Worm (Caenorhabditis elegans) whole organism, L4 larva: Measurements from ENCODE around the gene rab-21.

ENCODE experiments used
- F10B5.3 ChIP-seq: sonication (generic microtip); optimal IDR thresholded peaks from 2 replicates; lab custom pipeline; 2016; ENCODE audit warnings: mild to moderate bottlenecking, missing genetic modification characterization, missing compliant biosample characterization
- R02D3.7 ChIP-seq: fragments of 150-350 bp; sonication (generic microtip); optimal IDR thresholded peaks from 3 replicates; lab custom pipeline; 2014; ENCODE audit warnings: missing biosample characterization, missing genetic modification characterization
- Y105C5A.15 ChIP-seq: fragments of 200-800 bp; sonication (Bioruptor generic); IDR thresholded peaks from 2 replicates; pipeline ENCODE4 v1.3.6; 2022; ENCODE audit warnings: missing genetic modification characterization, missing compliant biosample characterization
- ZK337.2 ChIP-seq: fragments of 200-800 bp; sonication (Bioruptor generic); IDR thresholded peaks from 2 replicates; pipeline ENCODE4 v1.3.6; 2022; ENCODE audit warnings: missing genetic modification reagents, missing genetic modification characterization, missing compliant biosample characterization
- aha-1 ChIP-seq: fragments of 150-350 bp; peaks from one replicate; lab custom pipeline; 2014; ENCODE audit warnings: missing biosample characterization, missing genetic modification characterization
- ceh-20 ChIP-seq: fragments of 200-800 bp; sonication (Bioruptor generic); IDR thresholded peaks from 2 replicates; pipeline ENCODE4 v1.3.6; 2022; ENCODE audit warnings: missing genetic modification reagents, missing genetic modification characterization, missing compliant biosample characterization
- ceh-28 ChIP-seq: fragments of 150-350 bp; optimal IDR thresholded peaks from 2 replicates; lab custom pipeline; 2014; ENCODE audit warnings: missing biosample characterization, missing genetic modification reagents, missing genetic modification characterization
- ceh-82 ChIP-seq: sonication (generic microtip); optimal IDR thresholded peaks from 2 replicates; lab custom pipeline; 2017; ENCODE audit warnings: missing biosample characterization, missing genetic modification characterization
- ces-1 ChIP-seq: fragments of 150-350 bp; sonication (generic microtip); optimal IDR thresholded peaks from 4 replicates; lab custom pipeline; 2014; ENCODE audit warnings: missing biosample characterization, missing genetic modification reagents, missing genetic modification characterization
- cey-2 ChIP-seq: sonication (generic microtip); optimal IDR thresholded peaks from 3 replicates; lab custom pipeline; 2017; ENCODE audit warnings: missing genetic modification characterization, mild to moderate bottlenecking, missing compliant biosample characterization, antibody characterized with exemption, borderline replicate concordance; ENCODE audit not compliant: insufficient read depth
- ctbp-1 ChIP-seq: fragments of 200-800 bp; sonication (Bioruptor generic); IDR thresholded peaks from 2 replicates; pipeline ENCODE4 v1.3.6; 2022; ENCODE audit warnings: missing genetic modification reagents, missing genetic modification characterization, missing compliant biosample characterization
- daf-16 ChIP-seq, 3 experiments: sonication (generic microtip); optimal IDR thresholded peaks; 2 replicates each; lab custom pipeline; 2016 to 2017; ENCODE audit warnings: missing genetic modification characterization in 3 of 3, missing genetic modification reagents in 3 of 3, mild to moderate bottlenecking in 2 of 3, missing compliant biosample characterization in 2 of 3, missing biosample characterization in 1 of 3, moderate library complexity in 1 of 3
- daf-8 ChIP-seq: fragments of 200-800 bp; sonication (Bioruptor generic); IDR thresholded peaks from 2 replicates; pipeline ENCODE4 v1.3.6; 2022; ENCODE audit warnings: missing genetic modification characterization, missing compliant biosample characterization
- dmd-9 ChIP-seq: fragments of 200-800 bp; sonication (Bioruptor generic); IDR thresholded peaks from 2 replicates; pipeline ENCODE4 v1.3.6; 2022; ENCODE audit warnings: missing genetic modification reagents, missing genetic modification characterization, missing compliant biosample characterization
- dpl-1 ChIP-seq: fragments of 150-350 bp; optimal IDR thresholded peaks from 2 replicates; lab custom pipeline; 2014; ENCODE audit warnings: missing biosample characterization, missing genetic modification reagents, missing genetic modification characterization
- dve-1 ChIP-seq: sonication (generic microtip); optimal IDR thresholded peaks from 2 replicates; lab custom pipeline; 2017; ENCODE audit warnings: antibody characterized with exemption, mild to moderate bottlenecking, missing genetic modification characterization, missing compliant biosample characterization; ENCODE audit not compliant: insufficient read depth
- egl-43 ChIP-seq: fragments of 200-800 bp; sonication (Bioruptor generic); IDR thresholded peaks from 2 replicates; pipeline ENCODE4 v1.3.6; 2022; ENCODE audit warnings: missing genetic modification reagents, missing genetic modification characterization, missing compliant biosample characterization
- fkh-10 ChIP-seq: fragments of 150-350 bp; optimal IDR thresholded peaks from 2 replicates; lab custom pipeline; 2014; ENCODE audit warnings: missing biosample characterization, missing genetic modification reagents, missing genetic modification characterization
- gei-8 ChIP-seq: fragments of 200-800 bp; sonication (Bioruptor generic); optimal IDR thresholded peaks from 2 replicates; lab custom pipeline; 2018; ENCODE audit warnings: mild to moderate bottlenecking, missing genetic modification characterization, missing compliant biosample characterization
- hif-1 ChIP-seq, 2 experiments: sonication (generic microtip); optimal IDR thresholded peaks; 2 replicates each; lab custom pipeline; 2016 to 2017; ENCODE audit warnings: missing compliant biosample characterization in 2 of 2, missing genetic modification characterization in 2 of 2, missing genetic modification reagents in 2 of 2, missing genotype in 2 of 2, mild to moderate bottlenecking in 1 of 2
- hlh-11 ChIP-seq: fragments of 200-800 bp; sonication (Bioruptor generic); optimal IDR thresholded peaks from 2 replicates; lab custom pipeline; 2018; ENCODE audit warnings: mild to moderate bottlenecking, missing genetic modification characterization, missing compliant biosample characterization
- hlh-30 ChIP-seq: sonication (generic microtip); optimal IDR thresholded peaks from 2 replicates; lab custom pipeline; 2017; ENCODE audit warnings: antibody characterized with exemption, mild to moderate bottlenecking, missing genetic modification characterization, missing compliant biosample characterization; ENCODE audit not compliant: insufficient read depth
- lin-38 ChIP-seq: fragments of 200-800 bp; sonication (Bioruptor generic); IDR thresholded peaks from 2 replicates; pipeline ENCODE4 v1.3.6; 2022; ENCODE audit warnings: missing genetic modification reagents, missing genetic modification characterization, missing compliant biosample characterization
- lir-3 ChIP-seq: sonication (generic microtip); optimal IDR thresholded peaks from 2 replicates; lab custom pipeline; 2016; ENCODE audit warnings: mild to moderate bottlenecking, missing genetic modification characterization, missing compliant biosample characterization
- lsy-2 ChIP-seq, 2 experiments: fragments of 150-350 bp in 1 of 2; sonication (generic microtip) in 1 of 2; optimal IDR thresholded peaks; 2 replicates each; lab custom pipeline; 2014 to 2017; ENCODE audit warnings: missing biosample characterization in 2 of 2, missing genetic modification characterization in 2 of 2
- madf-5 ChIP-seq, 2 experiments: fragments of 200-800 bp; sonication (Bioruptor generic); IDR thresholded peaks; 2 replicates each; pipeline ENCODE4 v1.3.6; 2022; ENCODE audit warnings: missing compliant biosample characterization in 2 of 2, missing genetic modification characterization in 2 of 2
- madf-9 ChIP-seq: fragments of 200-800 bp; sonication (Bioruptor generic); conservative IDR thresholded peaks from 2 replicates; pipeline ENCODE4 v1.3.6; 2022; ENCODE audit warnings: missing genetic modification reagents, missing genetic modification characterization, missing compliant biosample characterization
- mdl-1 ChIP-seq, 2 experiments: fragments of 150-350 bp in 1 of 2; sonication (generic microtip) in 1 of 2; optimal IDR thresholded peaks; 2 replicates each; lab custom pipeline; 2014 to 2017; ENCODE audit warnings: missing biosample characterization in 2 of 2, missing genetic modification characterization in 2 of 2
- mdt-29 ChIP-seq: fragments of 200-800 bp; sonication (Bioruptor generic); IDR thresholded peaks from 2 replicates; pipeline ENCODE4 v1.3.6; 2022; ENCODE audit warnings: missing genetic modification reagents, missing genetic modification characterization, missing compliant biosample characterization
- mep-1 ChIP-seq: fragments of 150-350 bp; sonication (generic microtip); optimal IDR thresholded peaks from 3 replicates; lab custom pipeline; 2014; ENCODE audit warnings: missing biosample characterization, missing genetic modification characterization
- mes-2 ChIP-seq: sonication (generic microtip); optimal IDR thresholded peaks from 2 replicates; lab custom pipeline; 2016; ENCODE audit warnings: missing genotype, mild to moderate bottlenecking, missing genetic modification characterization, missing compliant biosample characterization; ENCODE audit not compliant: poor library complexity, severe bottlenecking
- mxl-3 ChIP-seq: fragments of 200-800 bp; sonication (Bioruptor generic); optimal IDR thresholded peaks from 2 replicates; lab custom pipeline; 2018; ENCODE audit warnings: mild to moderate bottlenecking, missing genetic modification characterization, missing compliant biosample characterization
- nhr-11 ChIP-seq: fragments of 150-350 bp; optimal IDR thresholded peaks from 2 replicates; lab custom pipeline; 2014; ENCODE audit warnings: missing biosample characterization, missing genetic modification characterization
- nhr-111 ChIP-seq: fragments of 200-800 bp; sonication (Bioruptor generic); optimal IDR thresholded peaks from 2 replicates; lab custom pipeline; 2018; ENCODE audit warnings: mild to moderate bottlenecking, missing genetic modification characterization, missing compliant biosample characterization
- nhr-237 ChIP-seq: sonication (generic microtip); optimal IDR thresholded peaks from 2 replicates; lab custom pipeline; 2017; ENCODE audit warnings: missing biosample characterization, missing genetic modification characterization
- nhr-28 ChIP-seq: fragments of 150-350 bp; optimal IDR thresholded peaks from 2 replicates; lab custom pipeline; 2014; ENCODE audit warnings: missing biosample characterization, missing genetic modification characterization
- nhr-42 ChIP-seq: fragments of 200-800 bp; sonication (Bioruptor generic); IDR thresholded peaks from 2 replicates; pipeline ENCODE4 v1.3.6; 2022; ENCODE audit warnings: missing genetic modification characterization, missing compliant biosample characterization
- nhr-48 ChIP-seq: sonication (generic microtip); optimal IDR thresholded peaks from 2 replicates; lab custom pipeline; 2016; ENCODE audit warnings: mild to moderate bottlenecking, missing genetic modification characterization, missing compliant biosample characterization
- php-3 ChIP-seq: fragments of 200-800 bp; sonication (Bioruptor generic); IDR thresholded peaks from 2 replicates; pipeline ENCODE4 v1.3.6; 2022; ENCODE audit warnings: missing genetic modification reagents, missing genetic modification characterization, missing compliant biosample characterization
- rbr-2 ChIP-seq: sonication (generic microtip); optimal IDR thresholded peaks from 2 replicates; lab custom pipeline; 2016; ENCODE audit warnings: missing genotype, missing genetic modification characterization, missing compliant biosample characterization
- sdz-12 ChIP-seq: fragments of 200-800 bp; sonication (Bioruptor generic); optimal IDR thresholded peaks from 2 replicates; lab custom pipeline; 2018; ENCODE audit warnings: mild to moderate bottlenecking, missing genetic modification characterization, missing compliant biosample characterization
- snpc-1.2 ChIP-seq: fragments of 200-800 bp; sonication (Bioruptor generic); IDR thresholded peaks from 2 replicates; pipeline ENCODE4 v1.3.6; 2022; ENCODE audit warnings: missing genetic modification reagents, missing genetic modification characterization, missing compliant biosample characterization
- tag-97 ChIP-seq: fragments of 200-800 bp; sonication (Bioruptor generic); IDR thresholded peaks from 2 replicates; pipeline ENCODE4 v1.3.6; 2022; ENCODE audit warnings: missing genetic modification characterization, missing compliant biosample characterization
- tra-1 ChIP-seq: fragments of 200-800 bp; sonication (Bioruptor generic); IDR thresholded peaks from 2 replicates; pipeline ENCODE4 v1.3.6; 2022; ENCODE audit warnings: missing genetic modification reagents, missing genetic modification characterization, missing compliant biosample characterization
- unc-39 ChIP-seq: sonication (generic microtip); optimal IDR thresholded peaks from 2 replicates; lab custom pipeline; 2017; ENCODE audit warnings: missing biosample characterization, missing genetic modification characterization
- vab-7 ChIP-seq: fragments of 200-800 bp; sonication (Bioruptor generic); IDR thresholded peaks from 2 replicates; pipeline ENCODE4 v1.3.6; 2022; ENCODE audit warnings: missing genetic modification reagents, missing genetic modification characterization, missing compliant biosample characterization
- zag-1 ChIP-seq: fragments of 150-350 bp; optimal IDR thresholded peaks from 2 replicates; lab custom pipeline; 2014; ENCODE audit warnings: missing biosample characterization, missing genetic modification characterization
- zip-11 ChIP-seq: fragments of 200-800 bp; sonication (Bioruptor generic); IDR thresholded peaks from 2 replicates; pipeline ENCODE4 v1.3.6; 2022; ENCODE audit warnings: missing genetic modification characterization, missing compliant biosample characterization
- zip-2 ChIP-seq: fragments of 150-350 bp; optimal IDR thresholded peaks from 2 replicates; lab custom pipeline; 2014; ENCODE audit warnings: missing biosample characterization, missing genetic modification characterization
- ztf-11 ChIP-seq: fragments of 150-350 bp; optimal IDR thresholded peaks from 2 replicates; lab custom pipeline; 2014; ENCODE audit warnings: missing biosample characterization, missing genetic modification characterization
- ztf-7 ChIP-seq: fragments of 150-350 bp; optimal IDR thresholded peaks from 2 replicates; lab custom pipeline; 2014; ENCODE audit warnings: missing biosample characterization, missing genetic modification characterization

The rab-21 gene

ce11 chrII:8741277-8741676 lies 26.5 kb upstream of the rab-21 start:
- peak; percentile 55 for TF ChIP-seq nhr-48 (tag; lab: Kevin White, UChicago)
- no peak for TF ChIP-seq ces-1 (GFP tag; lab: Kevin White, UChicago)
- no peak for TF ChIP-seq fkh-10 (GFP tag; lab: Kevin White, UChicago)
- no peak for TF ChIP-seq nhr-42 (GFP tag; lab: Robert Waterston, UW)
- TF ChIP-seq vab-7, result no peak
- peak in 1 of 2 experiments; percentile 58 for TF ChIP-seq hif-1 (tag; optimal IDR thresholded peaks at IDR 0.05; lab: Kevin White, UChicago)
- TF ChIP-seq zag-1 (tag; lab: Kevin White, UChicago), result no peak
- no peak for TF ChIP-seq ceh-82 (tag; lab: Kevin White, UChicago)
- 0 out of 2 replicates have a peak, but pooled peaks have one; percentile 5 for TF ChIP-seq php-3 (GFP tag; lab: Robert Waterston, UW)
- no peak for TF ChIP-seq tag-97 (GFP tag; lab: Robert Waterston, UW)
- TF ChIP-seq ceh-28 (tag; lab: Kevin White, UChicago), result no peak
- TF ChIP-seq mes-2 (tag; lab: Kevin White, UChicago), result no peak
- no peak for TF ChIP-seq mep-1 (tag; lab: Kevin White, UChicago)
- no peak for TF ChIP-seq snpc-1.2 (GFP tag; lab: Robert Waterston, UW)
- TF ChIP-seq mdl-1 (tag; optimal IDR thresholded peaks at IDR 0.05; lab: Kevin White, UChicago), result peak in 1 of 2 experiments; percentile 54
- peak; percentile 62 for TF ChIP-seq hlh-11 (tag; lab: Kevin White, UChicago)
- peak; percentile 16 for TF ChIP-seq nhr-28 (tag; lab: Kevin White, UChicago)
- TF ChIP-seq daf-16 (GFP tag; optimal IDR thresholded peaks at IDR 0.05; lab: Kevin White, UChicago), result peak in 1 of 2 experiments; percentile 48
- peak; percentile 40 for TF ChIP-seq daf-16 (tag; optimal IDR thresholded peaks at IDR 0.05; lab: Kevin White, UChicago)
- no peak for TF ChIP-seq R02D3.7 (tag; lab: Kevin White, UChicago)
- no peak for TF ChIP-seq egl-43 (GFP tag; lab: Robert Waterston, UW)
- TF ChIP-seq zip-11 (GFP tag; lab: Robert Waterston, UW), result no peak
- TF ChIP-seq gei-8 (GFP tag; lab: Kevin White, UChicago), result no peak
- no peak for TF ChIP-seq nhr-237 (tag; lab: Kevin White, UChicago)
- no peak for TF ChIP-seq daf-8 (GFP tag; lab: Robert Waterston, UW)
- no peak for TF ChIP-seq unc-39 (tag; lab: Kevin White, UChicago)
- TF ChIP-seq ztf-7 (tag; lab: Kevin White, UChicago), result no peak
- peak; percentile 49 for TF ChIP-seq mxl-3 (GFP tag; lab: Kevin White, UChicago)
- TF ChIP-seq madf-5 (GFP tag; IDR thresholded peaks at IDR 0.05; lab: Robert Waterston, UW), result no peak
- no peak for TF ChIP-seq dmd-9 (GFP tag; lab: Robert Waterston, UW)
- no peak for TF ChIP-seq rbr-2 (tag; lab: Kevin White, UChicago)
- peak; percentile 49; the same call in 1 of the 2 replicates for TF ChIP-seq tra-1 (GFP tag; lab: Robert Waterston, UW)
- no peak for TF ChIP-seq lin-38 (GFP tag; lab: Robert Waterston, UW)
- TF ChIP-seq ctbp-1 (GFP tag; lab: Robert Waterston, UW), result no peak
- TF ChIP-seq nhr-111 (GFP tag; lab: Kevin White, UChicago), result no peak
- no peak for TF ChIP-seq ztf-11 (tag; lab: Kevin White, UChicago)
- TF ChIP-seq ceh-20 (GFP tag; lab: Robert Waterston, UW), result peak; percentile 45; the same call in 1 of the 2 replicates
- no peak for TF ChIP-seq dpl-1 (GFP tag; lab: Kevin White, UChicago)
- no peak for TF ChIP-seq ZK337.2 (GFP tag; lab: Robert Waterston, UW)
- TF ChIP-seq dve-1 (tag; lab: Kevin White, UChicago), result peak; percentile 20
- peak in 1 of 2 experiments; percentile 39 for TF ChIP-seq lsy-2 (tag; optimal IDR thresholded peaks at IDR 0.05; lab: Kevin White, UChicago)
- peak; percentile 73 for TF ChIP-seq hlh-30 (tag; lab: Kevin White, UChicago)
- no peak for TF ChIP-seq lir-3 (tag; lab: Kevin White, UChicago)
- peak; percentile 26 for TF ChIP-seq nhr-11 (tag; lab: Kevin White, UChicago)
- TF ChIP-seq cey-2, result no peak
- TF ChIP-seq zip-2 (tag; lab: Kevin White, UChicago), result no peak
- no peak for TF ChIP-seq F10B5.3 (tag; lab: Kevin White, UChicago)
- TF ChIP-seq sdz-12, result no peak
- no peak for TF ChIP-seq Y105C5A.15 (GFP tag; lab: Robert Waterston, UW)
- no peak for TF ChIP-seq madf-9 (GFP tag; lab: Robert Waterston, UW)
- no peak for TF ChIP-seq mdt-29 (GFP tag; lab: Robert Waterston, UW)
- peak; percentile 97 for TF ChIP-seq aha-1 (tag; lab: Kevin White, UChicago)
